Fruit fly (Drosophila melanogaster): ENCODE measurements around the gene Ndc1.

The Ndc1 gene

dm6 chr3R:23921701-23922501, 2.3 kb upstream of the Ndc1 start (continued):
- TF ChIP-seq CG15479 (GFP tag; optimal IDR thresholded peaks at IDR 0.05) (no peak), twi (tag; optimal IDR thresholded peaks at IDR 0.05) (peak; percentile 15), Poxn (GFP tag; IDR thresholded peaks at IDR 0.05) (no peak), CrebB (tag; optimal IDR thresholded peaks at IDR 0.05) (peak; percentile 33), gfzf (GFP tag; optimal IDR thresholded peaks at IDR 0.05) (no peak), CG31365 (tag; optimal IDR thresholded peaks at IDR 0.05) (no peak), pnt (GFP tag; optimal IDR thresholded peaks at IDR 0.05) (no peak), Dfd (GFP tag; optimal IDR thresholded peaks at IDR 0.05) (no peak), CG12744 (GFP tag; optimal IDR thresholded peaks at IDR 0.05) (no peak), HLHmδ (GFP tag; optimal IDR thresholded peaks at IDR 0.05) (peak; percentile 53), Dll (GFP tag; IDR thresholded peaks at IDR 0.05; ENCODE audit: partially characterized antibody) (no peak), disco-r (GFP tag; optimal IDR thresholded peaks at IDR 0.05) (no peak), Sin3A (optimal IDR thresholded peaks at IDR 0.05) (no peak), Elba2 (GFP tag; optimal IDR thresholded peaks at IDR 0.05) (no peak), HLH3B (GFP tag; IDR thresholded peaks at IDR 0.05) (peak; percentile 39; the same call in 1 of the 2 replicates), NC2β (GFP tag; optimal IDR thresholded peaks at IDR 0.05) (no peak), CG8944 (GFP tag; optimal IDR thresholded peaks at IDR 0.05) (no peak), CG10565 (GFP tag; optimal IDR thresholded peaks at IDR 0.05) (no peak), otp (GFP tag; IDR thresholded peaks at IDR 0.05) (peak; percentile 49; the same call in 1 of the 3 replicates), Ptx1 (GFP tag; IDR thresholded peaks at IDR 0.05) (peak; percentile 62), mld (GFP tag; IDR thresholded peaks at IDR 0.05; ENCODE audit: partially characterized antibody) (no peak), jumu (GFP tag; optimal IDR thresholded peaks at IDR 0.05) (no peak), CG2875 (GFP tag; optimal IDR thresholded peaks at IDR 0.05) (no peak), Tbp (GFP tag; optimal IDR thresholded peaks at IDR 0.05) (no peak), salm (tag; optimal IDR thresholded peaks at IDR 0.05) (no peak), CG34376 (GFP tag; optimal IDR thresholded peaks at IDR 0.05) (peak; percentile 32), Ets65A (GFP tag) (peak; percentile 8), CG6254 (GFP tag; optimal IDR thresholded peaks at IDR 0.05) (no peak), CG4820 (GFP tag; optimal IDR thresholded peaks at IDR 0.05) (no peak), dm (GFP tag; optimal IDR thresholded peaks at IDR 0.05) (no peak), Doc2 (GFP tag; IDR thresholded peaks at IDR 0.05) (no peak), CG10431 (GFP tag; optimal IDR thresholded peaks at IDR 0.05) (no peak), NFAT (GFP tag; IDR thresholded peaks at IDR 0.05) (no peak; the same call in 1 of the 2 replicates), CG12071 (GFP tag; optimal IDR thresholded peaks at IDR 0.05) (peak; percentile 52), sim (GFP tag; IDR thresholded peaks at IDR 0.05) (no peak), CG8089 (GFP tag; optimal IDR thresholded peaks at IDR 0.05) (no peak), D19A (tag; optimal IDR thresholded peaks at IDR 0.05) (peak; percentile 49), CG18764 (GFP tag; optimal IDR thresholded peaks at IDR 0.05) (no peak), Blimp-1 (GFP tag; optimal IDR thresholded peaks at IDR 0.05) (peak; percentile 38), CG7271 (tag; optimal IDR thresholded peaks at IDR 0.05) (no peak), slbo (GFP tag; IDR thresholded peaks at IDR 0.05) (peak; percentile 40), CG17829 (tag; optimal IDR thresholded peaks at IDR 0.05) (no peak), Dbx (GFP tag; IDR thresholded peaks at IDR 0.05) (0 out of 3 replicates have a peak, but pooled peaks have one; percentile 24), sens (GFP tag) (peak; percentile 80), Doc3 (GFP tag; IDR thresholded peaks at IDR 0.05; ENCODE audit: partially characterized antibody) (no peak), tx (GFP tag; optimal IDR thresholded peaks at IDR 0.05) (no peak), CG13296 (GFP tag; optimal IDR thresholded peaks at IDR 0.05) (no peak), CG2116 (GFP tag; optimal IDR thresholded peaks at IDR 0.05) (no peak), Neu2 (GFP tag; optimal IDR thresholded peaks at IDR 0.05; ENCODE audit: borderline replicate concordance) (no peak), chif (GFP tag; optimal IDR thresholded peaks at IDR 0.05) (no peak)
